Fruit fly (Drosophila melanogaster): ENCODE measurements around the gene CG13284.

DNA sequence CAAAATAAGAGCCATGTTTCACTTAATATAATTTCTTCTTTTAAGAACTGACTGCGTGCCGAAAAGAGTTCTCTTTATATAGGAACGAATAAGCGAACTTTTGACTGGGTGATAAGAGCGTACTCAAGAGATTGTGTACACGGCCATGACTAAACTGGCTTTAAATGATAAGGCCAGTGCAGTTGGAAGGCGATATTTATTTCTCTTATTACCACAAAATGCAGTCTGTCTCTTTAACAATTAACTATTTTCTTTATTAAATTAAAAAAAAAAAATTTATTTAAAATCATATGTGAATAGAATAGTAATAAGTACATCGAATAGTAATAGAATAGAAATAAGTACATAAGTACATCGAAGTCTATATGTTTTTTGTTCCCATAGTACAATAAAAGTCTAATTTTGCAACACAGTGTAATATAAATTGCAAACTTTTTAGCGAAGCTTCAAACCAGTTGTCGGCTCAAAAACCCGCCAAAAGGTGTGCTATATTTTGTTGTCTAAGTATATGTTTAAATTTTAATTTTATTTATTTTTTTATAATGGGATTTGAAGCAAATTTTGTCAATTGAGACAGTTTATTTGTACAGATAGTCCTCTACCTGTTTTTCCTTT is 3.9 kb upstream of the CG13284 start, which contains the start of gene CG31810:
- TF ChIP-seq h (optimal IDR thresholded peaks at IDR 0.05) (no peak), Myc (optimal IDR thresholded peaks at IDR 0.05) (no peak), psq (optimal IDR thresholded peaks at IDR 0.05) (no peak)

Data from Kc167 (cell line).